Worm (Caenorhabditis elegans): ENCODE measurements around the gene Y22D7AL.4.

- TF ChIP-seq him-1 (tag; optimal IDR thresholded peaks at IDR 0.05) (no peak), W03F9.2 (tag; optimal IDR thresholded peaks at IDR 0.05) (no peak), dao-5 (tag; optimal IDR thresholded peaks at IDR 0.05) (no peak)
These were observed 15.5 kb upstream of the Y22D7AL.4 start for ce11 chrIII:1610938-1611337.
